Fruit fly (Drosophila melanogaster): ENCODE data around the gene CG9628.

dm6 chr3L:14575974-14576373 is 46.6 kb upstream of the CG9628 start:
- TF ChIP-seq psq (optimal IDR thresholded peaks at IDR 0.05) (no peak), usp (GFP tag; optimal IDR thresholded peaks at IDR 0.05) (no peak)
